Worm (Caenorhabditis elegans) whole organism, L4 larva: ENCODE measurements around the gene saps-1.

Source experiments
- D1046.2 ChIP-seq: fragments of 200-800 bp; sonication (Bioruptor generic); IDR thresholded peaks from 2 replicates; pipeline ENCODE4 v1.3.6; 2022; ENCODE audit warnings: missing genetic modification characterization, missing compliant biosample characterization
- F26F4.8 ChIP-seq: fragments of 200-800 bp; sonication (Bioruptor generic); conservative IDR thresholded peaks from 2 replicates; pipeline ENCODE4 v1.3.6; 2022; ENCODE audit warnings: missing genetic modification characterization, missing compliant biosample characterization
- T20F7.1 ChIP-seq: fragments of 200-800 bp; sonication (Bioruptor generic); optimal IDR thresholded peaks from 2 replicates; lab custom pipeline; 2018; ENCODE audit warnings: mild to moderate bottlenecking, missing genetic modification characterization, missing compliant biosample characterization
- Y75B8A.6 ChIP-seq: fragments of 200-800 bp; sonication (Bioruptor generic); IDR thresholded peaks from 2 replicates; pipeline ENCODE4 v1.3.6; 2022; ENCODE audit warnings: missing genetic modification reagents, missing genetic modification characterization, missing compliant biosample characterization
- aha-1 ChIP-seq: fragments of 150-350 bp; peaks from one replicate; lab custom pipeline; 2014; ENCODE audit warnings: missing biosample characterization, missing genetic modification characterization
- ama-1 ChIP-seq: fragments of 150-350 bp; optimal IDR thresholded peaks from 2 replicates; lab custom pipeline; 2014; ENCODE audit warnings: inconsistent platforms, mixed read lengths
- arid-1 ChIP-seq: fragments of 200-800 bp; sonication (Bioruptor generic); conservative IDR thresholded peaks from 2 replicates; pipeline ENCODE4 v1.3.6; 2022; ENCODE audit warnings: missing genetic modification reagents, missing genetic modification characterization, missing compliant biosample characterization
- attf-4 ChIP-seq: sonication (generic microtip); optimal IDR thresholded peaks from 3 replicates; lab custom pipeline; 2017; ENCODE audit warnings: missing biosample characterization, missing genetic modification characterization
- ceh-20 ChIP-seq: fragments of 200-800 bp; sonication (Bioruptor generic); IDR thresholded peaks from 2 replicates; pipeline ENCODE4 v1.3.6; 2022; ENCODE audit warnings: missing genetic modification reagents, missing genetic modification characterization, missing compliant biosample characterization
- ceh-32 ChIP-seq: sonication (generic microtip); optimal IDR thresholded peaks from 2 replicates; lab custom pipeline; 2016; ENCODE audit warnings: mild to moderate bottlenecking, missing genetic modification characterization, missing compliant biosample characterization; ENCODE audit not compliant: poor library complexity
- ceh-62 ChIP-seq: sonication (generic microtip); optimal IDR thresholded peaks from 2 replicates; lab custom pipeline; 2017; ENCODE audit warnings: missing biosample characterization, missing genetic modification characterization
- ces-1 ChIP-seq: fragments of 150-350 bp; sonication (generic microtip); optimal IDR thresholded peaks from 4 replicates; lab custom pipeline; 2014; ENCODE audit warnings: missing biosample characterization, missing genetic modification reagents, missing genetic modification characterization
- daf-16 ChIP-seq, 3 experiments: sonication (generic microtip); optimal IDR thresholded peaks; 2 replicates each; lab custom pipeline; 2016 to 2017; ENCODE audit warnings: missing genetic modification characterization in 3 of 3, missing genetic modification reagents in 3 of 3, mild to moderate bottlenecking in 2 of 3, missing compliant biosample characterization in 2 of 3, missing biosample characterization in 1 of 3, moderate library complexity in 1 of 3
- dmd-6 ChIP-seq: fragments of 200-800 bp; sonication (Bioruptor generic); IDR thresholded peaks from 2 replicates; pipeline ENCODE4 v1.3.6; 2022; ENCODE audit warnings: missing genetic modification reagents, missing genetic modification characterization, missing compliant biosample characterization
- dmd-8 ChIP-seq: fragments of 200-800 bp; sonication (Bioruptor generic); IDR thresholded peaks from 2 replicates; pipeline ENCODE4 v1.3.6; 2022; ENCODE audit warnings: missing genetic modification characterization, missing compliant biosample characterization
- dpl-1 ChIP-seq: fragments of 150-350 bp; optimal IDR thresholded peaks from 2 replicates; lab custom pipeline; 2014; ENCODE audit warnings: missing biosample characterization, missing genetic modification reagents, missing genetic modification characterization
- egl-27 ChIP-seq: sonication (generic microtip); optimal IDR thresholded peaks from 3 replicates; lab custom pipeline; 2017; ENCODE audit warnings: missing biosample characterization, missing genetic modification reagents, missing genetic modification characterization
- egl-43 ChIP-seq: fragments of 200-800 bp; sonication (Bioruptor generic); IDR thresholded peaks from 2 replicates; pipeline ENCODE4 v1.3.6; 2022; ENCODE audit warnings: missing genetic modification reagents, missing genetic modification characterization, missing compliant biosample characterization
- gei-8 ChIP-seq: fragments of 200-800 bp; sonication (Bioruptor generic); optimal IDR thresholded peaks from 2 replicates; lab custom pipeline; 2018; ENCODE audit warnings: mild to moderate bottlenecking, missing genetic modification characterization, missing compliant biosample characterization
- hif-1 ChIP-seq, 2 experiments: sonication (generic microtip); optimal IDR thresholded peaks; 2 replicates each; lab custom pipeline; 2016 to 2017; ENCODE audit warnings: missing compliant biosample characterization in 2 of 2, missing genetic modification characterization in 2 of 2, missing genetic modification reagents in 2 of 2, missing genotype in 2 of 2, mild to moderate bottlenecking in 1 of 2
- hlh-11 ChIP-seq: fragments of 200-800 bp; sonication (Bioruptor generic); optimal IDR thresholded peaks from 2 replicates; lab custom pipeline; 2018; ENCODE audit warnings: mild to moderate bottlenecking, missing genetic modification characterization, missing compliant biosample characterization
- hlh-30 ChIP-seq: sonication (generic microtip); optimal IDR thresholded peaks from 2 replicates; lab custom pipeline; 2017; ENCODE audit warnings: antibody characterized with exemption, mild to moderate bottlenecking, missing genetic modification characterization, missing compliant biosample characterization; ENCODE audit not compliant: insufficient read depth
- hmg-1.1 ChIP-seq: fragments of 200-800 bp; sonication (Bioruptor generic); IDR thresholded peaks from 2 replicates; pipeline ENCODE4 v1.3.6; 2022; ENCODE audit warnings: missing genetic modification reagents, missing genetic modification characterization, missing compliant biosample characterization
- lin-38 ChIP-seq: fragments of 200-800 bp; sonication (Bioruptor generic); IDR thresholded peaks from 2 replicates; pipeline ENCODE4 v1.3.6; 2022; ENCODE audit warnings: missing genetic modification reagents, missing genetic modification characterization, missing compliant biosample characterization
- lsy-2 ChIP-seq, 2 experiments: fragments of 150-350 bp in 1 of 2; sonication (generic microtip) in 1 of 2; optimal IDR thresholded peaks; 2 replicates each; lab custom pipeline; 2014 to 2017; ENCODE audit warnings: missing biosample characterization in 2 of 2, missing genetic modification characterization in 2 of 2
- mep-1 ChIP-seq: fragments of 150-350 bp; sonication (generic microtip); optimal IDR thresholded peaks from 3 replicates; lab custom pipeline; 2014; ENCODE audit warnings: missing biosample characterization, missing genetic modification characterization
- mes-2 ChIP-seq: sonication (generic microtip); optimal IDR thresholded peaks from 2 replicates; lab custom pipeline; 2016; ENCODE audit warnings: missing genotype, mild to moderate bottlenecking, missing genetic modification characterization, missing compliant biosample characterization; ENCODE audit not compliant: poor library complexity, severe bottlenecking
- nhr-102 ChIP-seq: sonication (generic microtip); optimal IDR thresholded peaks from 2 replicates; lab custom pipeline; 2016; ENCODE audit warnings: mild to moderate bottlenecking, missing genetic modification characterization, moderate library complexity, missing compliant biosample characterization
- nhr-11 ChIP-seq: fragments of 150-350 bp; optimal IDR thresholded peaks from 2 replicates; lab custom pipeline; 2014; ENCODE audit warnings: missing biosample characterization, missing genetic modification characterization
- nhr-111 ChIP-seq: fragments of 200-800 bp; sonication (Bioruptor generic); optimal IDR thresholded peaks from 2 replicates; lab custom pipeline; 2018; ENCODE audit warnings: mild to moderate bottlenecking, missing genetic modification characterization, missing compliant biosample characterization
- nhr-237 ChIP-seq: sonication (generic microtip); optimal IDR thresholded peaks from 2 replicates; lab custom pipeline; 2017; ENCODE audit warnings: missing biosample characterization, missing genetic modification characterization
- nhr-28 ChIP-seq: fragments of 150-350 bp; optimal IDR thresholded peaks from 2 replicates; lab custom pipeline; 2014; ENCODE audit warnings: missing biosample characterization, missing genetic modification characterization
- nhr-48 ChIP-seq: sonication (generic microtip); optimal IDR thresholded peaks from 2 replicates; lab custom pipeline; 2016; ENCODE audit warnings: mild to moderate bottlenecking, missing genetic modification characterization, missing compliant biosample characterization
- nhr-6 ChIP-seq: fragments of 150-350 bp; optimal IDR thresholded peaks from 2 replicates; lab custom pipeline; 2014; ENCODE audit warnings: missing biosample characterization, missing genetic modification characterization
- nhr-77 ChIP-seq: fragments of 150-350 bp; optimal IDR thresholded peaks from 2 replicates; lab custom pipeline; 2014; ENCODE audit warnings: missing biosample characterization, missing genetic modification characterization
- pqm-1 ChIP-seq: sonication (generic microtip); optimal IDR thresholded peaks from 2 replicates; lab custom pipeline; 2017; ENCODE audit warnings: missing biosample characterization, missing genetic modification characterization
- set-16 ChIP-seq: fragments of 200-800 bp; sonication (Bioruptor generic); IDR thresholded peaks from 2 replicates; pipeline ENCODE4 v1.3.6; 2022; ENCODE audit warnings: missing genetic modification reagents, missing genetic modification characterization, missing compliant biosample characterization
- snpc-1.2 ChIP-seq: fragments of 200-800 bp; sonication (Bioruptor generic); IDR thresholded peaks from 2 replicates; pipeline ENCODE4 v1.3.6; 2022; ENCODE audit warnings: missing genetic modification reagents, missing genetic modification characterization, missing compliant biosample characterization
- spr-1 ChIP-seq: sonication (generic microtip); optimal IDR thresholded peaks from 2 replicates; lab custom pipeline; 2016; ENCODE audit warnings: mild to moderate bottlenecking, missing genetic modification characterization, missing compliant biosample characterization
- tra-1 ChIP-seq: fragments of 200-800 bp; sonication (Bioruptor generic); IDR thresholded peaks from 2 replicates; pipeline ENCODE4 v1.3.6; 2022; ENCODE audit warnings: missing genetic modification reagents, missing genetic modification characterization, missing compliant biosample characterization
- unc-130 ChIP-seq: sonication (generic microtip); optimal IDR thresholded peaks from 2 replicates; lab custom pipeline; 2016; ENCODE audit warnings: missing genetic modification reagents, missing genetic modification characterization, missing compliant biosample characterization
- unc-39 ChIP-seq: sonication (generic microtip); optimal IDR thresholded peaks from 2 replicates; lab custom pipeline; 2017; ENCODE audit warnings: missing biosample characterization, missing genetic modification characterization
- vab-7 ChIP-seq: fragments of 200-800 bp; sonication (Bioruptor generic); IDR thresholded peaks from 2 replicates; pipeline ENCODE4 v1.3.6; 2022; ENCODE audit warnings: missing genetic modification reagents, missing genetic modification characterization, missing compliant biosample characterization
- zag-1 ChIP-seq: fragments of 150-350 bp; optimal IDR thresholded peaks from 2 replicates; lab custom pipeline; 2014; ENCODE audit warnings: missing biosample characterization, missing genetic modification characterization
- zip-2 ChIP-seq: fragments of 150-350 bp; optimal IDR thresholded peaks from 2 replicates; lab custom pipeline; 2014; ENCODE audit warnings: missing biosample characterization, missing genetic modification characterization
- ztf-11 ChIP-seq: fragments of 150-350 bp; optimal IDR thresholded peaks from 2 replicates; lab custom pipeline; 2014; ENCODE audit warnings: missing biosample characterization, missing genetic modification characterization

The saps-1 gene

DNA sequence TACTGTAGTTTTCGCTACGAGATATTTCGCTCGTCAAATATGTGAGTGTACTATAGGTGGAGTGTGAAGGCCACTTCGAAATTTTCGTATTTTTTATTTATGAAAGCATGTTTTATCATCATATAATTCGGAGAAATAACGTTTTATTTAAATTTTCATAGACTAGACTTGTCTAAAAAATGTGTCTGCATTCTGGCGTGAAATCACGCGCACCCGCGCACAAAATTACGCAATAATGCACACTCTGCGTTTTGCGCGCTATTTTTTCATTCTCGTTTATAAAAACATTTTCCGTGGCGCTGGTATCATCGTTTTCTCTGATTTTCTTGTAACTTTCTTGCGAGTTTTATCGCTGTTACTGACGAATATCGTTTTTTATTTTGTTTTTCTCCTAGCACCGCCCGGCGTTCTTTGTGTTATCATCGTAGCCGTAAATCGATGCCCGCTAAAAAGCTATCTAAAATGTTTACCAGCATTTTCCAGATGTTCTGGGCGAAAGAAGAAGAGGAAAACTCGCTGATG is at the start of gene saps-1:
TSS of gene saps-1 (plus strand) at position 472 of the 522 bp plus-strand sequence.
- TF ChIP-seq hlh-30 (peak; percentile 44), hmg-1.1 (GFP tag; lab: Robert Waterston, UW) (0 out of 2 replicates have a peak, but pooled peaks have one; percentile 46), mes-2 (tag; lab: Kevin White, UChicago) (peak; percentile 65), unc-130 (GFP tag; lab: Kevin White, UChicago) (peak; percentile 59), lin-38 (GFP tag; lab: Robert Waterston, UW) (peak; percentile 76), lsy-2 (tag; optimal IDR thresholded peaks at IDR 0.05; lab: Kevin White, UChicago) (peak in 1 of 2 experiments; percentile 43), nhr-28 (tag; lab: Kevin White, UChicago) (peak; percentile 14), zag-1 (tag; lab: Kevin White, UChicago) (no peak), attf-4 (no peak), daf-16 (GFP tag; optimal IDR thresholded peaks at IDR 0.05; lab: Kevin White, UChicago) (no peak), daf-16 (tag; optimal IDR thresholded peaks at IDR 0.05; lab: Kevin White, UChicago) (peak; percentile 15), dpl-1 (GFP tag; lab: Kevin White, UChicago) (peak; percentile 41), D1046.2 (no peak), nhr-111 (GFP tag; lab: Kevin White, UChicago) (no peak), nhr-11 (tag; lab: Kevin White, UChicago) (no peak), vab-7 (GFP tag; lab: Robert Waterston, UW) (no peak), hlh-11 (tag; lab: Kevin White, UChicago) (peak; percentile 13), arid-1 (GFP tag; lab: Robert Waterston, UW) (0 out of 2 replicates have a peak, but pooled peaks have one; percentile 38), mep-1 (tag; lab: Kevin White, UChicago) (peak; percentile 0)
- TF ChIP-seq, all 104 proteins: peak for 12

DNA sequence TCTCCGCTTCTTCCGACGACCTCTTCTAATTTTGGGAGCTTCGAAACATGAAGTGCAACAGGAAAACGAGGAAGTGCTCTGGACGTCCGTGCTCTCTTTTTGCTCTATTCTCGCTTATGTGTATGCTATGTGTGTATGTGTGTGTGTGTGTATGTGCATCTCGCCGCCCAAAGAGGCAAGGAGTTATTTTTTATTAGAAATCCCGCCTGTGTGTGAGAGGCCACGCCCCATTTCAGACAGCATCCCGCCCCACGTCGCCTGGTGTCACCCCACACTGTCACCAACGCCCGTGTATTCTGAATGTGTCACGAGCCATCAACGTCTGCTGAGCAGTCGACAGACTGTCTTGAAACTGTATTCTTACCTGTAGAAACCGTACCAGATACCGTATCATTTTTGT is 42.0 kb upstream of the saps-1 start, which contains the start of gene T05B9.2:
TSS of gene T05B9.2 (plus strand) at position 301 of the 400 bp plus-strand sequence.
- TF ChIP-seq spr-1 (tag; lab: Kevin White, UChicago) (no peak), nhr-77 (tag; lab: Kevin White, UChicago) (no peak), nhr-102 (no peak), zag-1 (tag; lab: Kevin White, UChicago) (no peak), gei-8 (GFP tag; lab: Kevin White, UChicago) (no peak), snpc-1.2 (GFP tag; lab: Robert Waterston, UW) (no peak), ztf-11 (tag; lab: Kevin White, UChicago) (no peak), hif-1 (tag; optimal IDR thresholded peaks at IDR 0.05; lab: Kevin White, UChicago) (no peak), F26F4.8 (no peak), egl-27 (tag; lab: Kevin White, UChicago) (no peak), ceh-20 (GFP tag; lab: Robert Waterston, UW) (no peak), Y75B8A.6 (GFP tag; lab: Robert Waterston, UW) (no peak), aha-1 (tag; lab: Kevin White, UChicago) (no peak), ceh-32 (tag; lab: Kevin White, UChicago) (no peak), daf-16 (GFP tag; optimal IDR thresholded peaks at IDR 0.05; lab: Kevin White, UChicago) (no peak), daf-16 (tag; optimal IDR thresholded peaks at IDR 0.05; lab: Kevin White, UChicago) (no peak), pqm-1 (tag; lab: Kevin White, UChicago) (no peak), ces-1 (no peak), ama-1 (lab: Kevin White, UChicago) (no peak)

DNA sequence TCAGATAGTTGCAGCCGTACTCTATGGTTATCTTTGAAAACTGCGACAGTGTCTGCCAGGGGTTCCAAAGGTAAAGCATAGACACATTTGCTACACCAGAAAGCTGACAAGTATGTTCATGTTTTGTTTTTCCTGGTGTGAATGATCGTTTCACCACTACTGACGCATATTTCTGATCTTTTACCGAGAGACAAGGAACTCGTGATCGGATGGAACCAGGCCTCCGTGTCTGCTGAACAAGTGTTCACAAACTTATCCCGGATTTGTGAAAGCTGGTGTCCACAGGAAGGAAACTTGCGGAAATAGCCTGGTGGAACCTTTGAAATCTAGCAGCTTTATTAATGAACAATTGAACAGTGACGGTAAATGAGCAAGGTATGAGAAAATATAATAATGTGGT is 37.7 kb upstream of the saps-1 start:
- TF ChIP-seq pqm-1 (tag; lab: Kevin White, UChicago) (no peak), nhr-237 (tag; lab: Kevin White, UChicago) (no peak), T20F7.1 (no peak), attf-4 (no peak), set-16 (no peak), ceh-62 (tag; lab: Kevin White, UChicago) (no peak), dmd-6 (GFP tag; lab: Robert Waterston, UW) (no peak), nhr-6 (tag; lab: Kevin White, UChicago) (no peak), nhr-48 (tag; lab: Kevin White, UChicago) (no peak), zip-2 (tag; lab: Kevin White, UChicago) (no peak), dpl-1 (GFP tag; lab: Kevin White, UChicago) (no peak), vab-7 (GFP tag; lab: Robert Waterston, UW) (no peak), dmd-8 (GFP tag; lab: Robert Waterston, UW) (0 out of 2 replicates have a peak, but pooled peaks have one; percentile 2), mes-2 (tag; lab: Kevin White, UChicago) (no peak), unc-130 (GFP tag; lab: Kevin White, UChicago) (peak; percentile 9), unc-39 (tag; lab: Kevin White, UChicago) (no peak), egl-43 (GFP tag; lab: Robert Waterston, UW) (peak; percentile 33; the same call in 1 of the 2 replicates), tra-1 (GFP tag; lab: Robert Waterston, UW) (no peak), D1046.2 (no peak), hlh-11 (tag; lab: Kevin White, UChicago) (no peak), mep-1 (tag; lab: Kevin White, UChicago) (no peak)
